Worm (Caenorhabditis elegans) whole organism, L4 larva: ENCODE measurements around the gene K02F6.8.
"Not testable (repeated sequence)": the region's sequence is repeated elsewhere in the genome, so short reads cannot be mapped to it uniquely, and the experiment has no call there.

Experiments
- F37D6.2 ChIP-seq: sonication (generic microtip); optimal IDR thresholded peaks from 2 replicates; lab custom pipeline; 2016; ENCODE audit warnings: mild to moderate bottlenecking, missing genetic modification characterization, missing compliant biosample characterization
- F49E8.2 ChIP-seq: sonication (generic microtip); optimal IDR thresholded peaks from 2 replicates; lab custom pipeline; 2016; ENCODE audit warnings: missing compliant biosample characterization, mild to moderate bottlenecking, missing genetic modification characterization, borderline replicate concordance
- R02D3.7 ChIP-seq: fragments of 150-350 bp; sonication (generic microtip); optimal IDR thresholded peaks from 3 replicates; lab custom pipeline; 2014; ENCODE audit warnings: missing biosample characterization, missing genetic modification characterization
- T20F7.1 ChIP-seq: fragments of 200-800 bp; sonication (Bioruptor generic); optimal IDR thresholded peaks from 2 replicates; lab custom pipeline; 2018; ENCODE audit warnings: mild to moderate bottlenecking, missing genetic modification characterization, missing compliant biosample characterization
- T26A8.4 ChIP-seq: fragments of 200-800 bp; sonication (Bioruptor generic); IDR thresholded peaks from 2 replicates; pipeline ENCODE4 v1.3.6; 2022; ENCODE audit warnings: missing genetic modification characterization, missing compliant biosample characterization
- Y105C5A.15 ChIP-seq: fragments of 200-800 bp; sonication (Bioruptor generic); IDR thresholded peaks from 2 replicates; pipeline ENCODE4 v1.3.6; 2022; ENCODE audit warnings: missing genetic modification characterization, missing compliant biosample characterization
- Y75B8A.6 ChIP-seq: fragments of 200-800 bp; sonication (Bioruptor generic); IDR thresholded peaks from 2 replicates; pipeline ENCODE4 v1.3.6; 2022; ENCODE audit warnings: missing genetic modification reagents, missing genetic modification characterization, missing compliant biosample characterization
- aha-1 ChIP-seq: fragments of 150-350 bp; peaks from one replicate; lab custom pipeline; 2014; ENCODE audit warnings: missing biosample characterization, missing genetic modification characterization
- ceh-82 ChIP-seq: sonication (generic microtip); optimal IDR thresholded peaks from 2 replicates; lab custom pipeline; 2017; ENCODE audit warnings: missing biosample characterization, missing genetic modification characterization
- ces-1 ChIP-seq: fragments of 150-350 bp; sonication (generic microtip); optimal IDR thresholded peaks from 4 replicates; lab custom pipeline; 2014; ENCODE audit warnings: missing biosample characterization, missing genetic modification reagents, missing genetic modification characterization
- ctbp-1 ChIP-seq: fragments of 200-800 bp; sonication (Bioruptor generic); IDR thresholded peaks from 2 replicates; pipeline ENCODE4 v1.3.6; 2022; ENCODE audit warnings: missing genetic modification reagents, missing genetic modification characterization, missing compliant biosample characterization
- daf-16 ChIP-seq, 3 experiments: sonication (generic microtip); optimal IDR thresholded peaks; 2 replicates each; lab custom pipeline; 2016 to 2017; ENCODE audit warnings: missing genetic modification characterization in 3 of 3, missing genetic modification reagents in 3 of 3, mild to moderate bottlenecking in 2 of 3, missing compliant biosample characterization in 2 of 3, missing biosample characterization in 1 of 3, moderate library complexity in 1 of 3
- dmd-6 ChIP-seq: fragments of 200-800 bp; sonication (Bioruptor generic); IDR thresholded peaks from 2 replicates; pipeline ENCODE4 v1.3.6; 2022; ENCODE audit warnings: missing genetic modification reagents, missing genetic modification characterization, missing compliant biosample characterization
- dmd-9 ChIP-seq: fragments of 200-800 bp; sonication (Bioruptor generic); IDR thresholded peaks from 2 replicates; pipeline ENCODE4 v1.3.6; 2022; ENCODE audit warnings: missing genetic modification reagents, missing genetic modification characterization, missing compliant biosample characterization
- dpl-1 ChIP-seq: fragments of 150-350 bp; optimal IDR thresholded peaks from 2 replicates; lab custom pipeline; 2014; ENCODE audit warnings: missing biosample characterization, missing genetic modification reagents, missing genetic modification characterization
- dve-1 ChIP-seq: sonication (generic microtip); optimal IDR thresholded peaks from 2 replicates; lab custom pipeline; 2017; ENCODE audit warnings: antibody characterized with exemption, mild to moderate bottlenecking, missing genetic modification characterization, missing compliant biosample characterization; ENCODE audit not compliant: insufficient read depth
- egl-27 ChIP-seq: sonication (generic microtip); optimal IDR thresholded peaks from 3 replicates; lab custom pipeline; 2017; ENCODE audit warnings: missing biosample characterization, missing genetic modification reagents, missing genetic modification characterization
- fkh-10 ChIP-seq: fragments of 150-350 bp; optimal IDR thresholded peaks from 2 replicates; lab custom pipeline; 2014; ENCODE audit warnings: missing biosample characterization, missing genetic modification reagents, missing genetic modification characterization
- gei-8 ChIP-seq: fragments of 200-800 bp; sonication (Bioruptor generic); optimal IDR thresholded peaks from 2 replicates; lab custom pipeline; 2018; ENCODE audit warnings: mild to moderate bottlenecking, missing genetic modification characterization, missing compliant biosample characterization
- hif-1 ChIP-seq, 2 experiments: sonication (generic microtip); optimal IDR thresholded peaks; 2 replicates each; lab custom pipeline; 2016 to 2017; ENCODE audit warnings: missing compliant biosample characterization in 2 of 2, missing genetic modification characterization in 2 of 2, missing genetic modification reagents in 2 of 2, missing genotype in 2 of 2, mild to moderate bottlenecking in 1 of 2
- hmg-1.1 ChIP-seq: fragments of 200-800 bp; sonication (Bioruptor generic); IDR thresholded peaks from 2 replicates; pipeline ENCODE4 v1.3.6; 2022; ENCODE audit warnings: missing genetic modification reagents, missing genetic modification characterization, missing compliant biosample characterization
- lin-15B ChIP-seq: fragments of 150-350 bp; sonication (generic microtip); optimal IDR thresholded peaks from 3 replicates; lab custom pipeline; 2014; ENCODE audit warnings: missing biosample characterization, missing genetic modification characterization
- lin-29 ChIP-seq: fragments of 200-800 bp; sonication (Bioruptor generic); IDR thresholded peaks from 2 replicates; pipeline ENCODE4 v1.3.6; 2022; ENCODE audit warnings: missing genetic modification reagents, missing genetic modification characterization, missing compliant biosample characterization
- lin-38 ChIP-seq: fragments of 200-800 bp; sonication (Bioruptor generic); IDR thresholded peaks from 2 replicates; pipeline ENCODE4 v1.3.6; 2022; ENCODE audit warnings: missing genetic modification reagents, missing genetic modification characterization, missing compliant biosample characterization
- lsy-2 ChIP-seq, 2 experiments: fragments of 150-350 bp in 1 of 2; sonication (generic microtip) in 1 of 2; optimal IDR thresholded peaks; 2 replicates each; lab custom pipeline; 2014 to 2017; ENCODE audit warnings: missing biosample characterization in 2 of 2, missing genetic modification characterization in 2 of 2
- mdl-1 ChIP-seq, 2 experiments: fragments of 150-350 bp in 1 of 2; sonication (generic microtip) in 1 of 2; optimal IDR thresholded peaks; 2 replicates each; lab custom pipeline; 2014 to 2017; ENCODE audit warnings: missing biosample characterization in 2 of 2, missing genetic modification characterization in 2 of 2
- mdt-29 ChIP-seq: fragments of 200-800 bp; sonication (Bioruptor generic); IDR thresholded peaks from 2 replicates; pipeline ENCODE4 v1.3.6; 2022; ENCODE audit warnings: missing genetic modification reagents, missing genetic modification characterization, missing compliant biosample characterization
- mes-2 ChIP-seq: sonication (generic microtip); optimal IDR thresholded peaks from 2 replicates; lab custom pipeline; 2016; ENCODE audit warnings: missing genotype, mild to moderate bottlenecking, missing genetic modification characterization, missing compliant biosample characterization; ENCODE audit not compliant: poor library complexity, severe bottlenecking
- nhr-102 ChIP-seq: sonication (generic microtip); optimal IDR thresholded peaks from 2 replicates; lab custom pipeline; 2016; ENCODE audit warnings: mild to moderate bottlenecking, missing genetic modification characterization, moderate library complexity, missing compliant biosample characterization
- nhr-111 ChIP-seq: fragments of 200-800 bp; sonication (Bioruptor generic); optimal IDR thresholded peaks from 2 replicates; lab custom pipeline; 2018; ENCODE audit warnings: mild to moderate bottlenecking, missing genetic modification characterization, missing compliant biosample characterization
- nhr-28 ChIP-seq: fragments of 150-350 bp; optimal IDR thresholded peaks from 2 replicates; lab custom pipeline; 2014; ENCODE audit warnings: missing biosample characterization, missing genetic modification characterization
- nhr-6 ChIP-seq: fragments of 150-350 bp; optimal IDR thresholded peaks from 2 replicates; lab custom pipeline; 2014; ENCODE audit warnings: missing biosample characterization, missing genetic modification characterization
- nhr-77 ChIP-seq: fragments of 150-350 bp; optimal IDR thresholded peaks from 2 replicates; lab custom pipeline; 2014; ENCODE audit warnings: missing biosample characterization, missing genetic modification characterization
- tra-1 ChIP-seq: fragments of 200-800 bp; sonication (Bioruptor generic); IDR thresholded peaks from 2 replicates; pipeline ENCODE4 v1.3.6; 2022; ENCODE audit warnings: missing genetic modification reagents, missing genetic modification characterization, missing compliant biosample characterization
- unc-62 ChIP-seq, 3 experiments: fragments of 150-350 bp in 1 of 3; sonication (generic microtip); optimal IDR thresholded peaks in 2 of 3; peaks in 1 of 3; 1 replicate in 1 of 3; 2 replicates in 2 of 3; lab custom pipeline; 2014 to 2017; ENCODE audit warnings: missing biosample characterization in 3 of 3, missing genetic modification characterization in 3 of 3, missing genetic modification reagents in 3 of 3, missing genotype in 1 of 3
- vab-7 ChIP-seq: fragments of 200-800 bp; sonication (Bioruptor generic); IDR thresholded peaks from 2 replicates; pipeline ENCODE4 v1.3.6; 2022; ENCODE audit warnings: missing genetic modification reagents, missing genetic modification characterization, missing compliant biosample characterization
- zfp-2 ChIP-seq: sonication (generic microtip); optimal IDR thresholded peaks from 2 replicates; lab custom pipeline; 2016; ENCODE audit warnings: mild to moderate bottlenecking, missing genetic modification characterization, missing compliant biosample characterization
- zip-11 ChIP-seq: fragments of 200-800 bp; sonication (Bioruptor generic); IDR thresholded peaks from 2 replicates; pipeline ENCODE4 v1.3.6; 2022; ENCODE audit warnings: missing genetic modification characterization, missing compliant biosample characterization
- ztf-7 ChIP-seq: fragments of 150-350 bp; optimal IDR thresholded peaks from 2 replicates; lab custom pipeline; 2014; ENCODE audit warnings: missing biosample characterization, missing genetic modification characterization

The K02F6.8 gene

DNA sequence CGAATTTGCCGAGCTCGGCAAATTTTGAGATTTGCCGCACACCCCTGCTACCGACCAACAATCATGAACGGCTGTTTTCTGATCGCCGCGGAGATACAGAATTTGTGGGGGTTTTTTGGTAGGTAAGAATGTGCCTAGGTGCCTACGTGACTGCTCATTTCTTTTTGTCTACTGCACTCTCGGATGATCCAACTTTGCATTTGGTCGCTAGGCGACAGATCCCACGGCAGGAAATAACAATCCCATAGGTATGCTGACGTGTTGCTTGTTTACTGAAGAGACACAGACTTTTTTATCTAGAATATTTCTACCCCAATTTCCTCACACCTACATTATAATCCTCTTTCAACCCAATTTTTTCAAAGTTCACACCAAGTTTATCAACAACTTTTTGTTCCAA is at the start of gene K02F6.8:
K02F6.8 (minus strand) TSS at position 101 of the 400 bp plus-strand sequence.
- TF ChIP-seq mes-2 (tag; lab: Kevin White, UChicago); lsy-2 (tag; optimal IDR thresholded peaks at IDR 0.05; lab: Kevin White, UChicago); ctbp-1 (GFP tag; lab: Robert Waterston, UW): not testable (repeated sequence)

DNA sequence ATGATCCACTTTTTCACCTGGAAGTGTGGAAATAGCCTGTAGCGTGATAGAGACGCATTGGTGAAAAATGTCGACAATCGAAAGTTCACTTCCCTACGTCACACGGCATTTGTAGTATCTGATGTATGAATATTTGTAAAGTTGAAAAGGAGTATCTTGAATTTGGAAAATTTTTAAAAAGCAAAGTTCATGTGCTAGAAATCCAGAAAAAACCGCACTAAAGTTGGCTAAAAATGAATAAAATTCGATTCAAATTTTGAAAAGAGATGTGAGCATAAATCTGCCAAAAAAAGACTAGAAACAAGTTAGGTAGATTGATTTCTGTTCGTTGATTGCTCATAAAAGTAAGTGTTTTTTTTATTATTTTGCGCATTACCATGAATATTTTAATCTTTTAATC is 48.2 kb upstream of the K02F6.8 start, which contains the start of gene sri-74:
sri-74 (minus strand) TSS at position 101 of the 400 bp plus-strand sequence.
- TF ChIP-seq lin-38 (GFP tag; lab: Robert Waterston, UW) (no peak), Y105C5A.15 (GFP tag; lab: Robert Waterston, UW) (no peak), dve-1 (tag; lab: Kevin White, UChicago) (no peak), gei-8 (GFP tag; lab: Kevin White, UChicago) (no peak), ctbp-1 (GFP tag; lab: Robert Waterston, UW) (no peak), unc-62 (GFP tag; optimal IDR thresholded peaks at IDR 0.05 in 1 of 2; lab: Kevin White, UChicago) (no peak), unc-62 (tag; optimal IDR thresholded peaks at IDR 0.05; lab: Kevin White, UChicago) (no peak), ces-1 (GFP tag; lab: Kevin White, UChicago) (no peak), nhr-111 (no peak), tra-1 (no peak), hmg-1.1 (GFP tag; lab: Robert Waterston, UW) (no peak), dpl-1 (GFP tag; lab: Kevin White, UChicago) (no peak), R02D3.7 (no peak), nhr-77 (tag; lab: Kevin White, UChicago) (no peak), ztf-7 (tag; lab: Kevin White, UChicago) (no peak), daf-16 (GFP tag; optimal IDR thresholded peaks at IDR 0.05; lab: Kevin White, UChicago) (no peak), daf-16 (tag; optimal IDR thresholded peaks at IDR 0.05; lab: Kevin White, UChicago) (no peak), dmd-6 (GFP tag; lab: Robert Waterston, UW) (no peak)

DNA sequence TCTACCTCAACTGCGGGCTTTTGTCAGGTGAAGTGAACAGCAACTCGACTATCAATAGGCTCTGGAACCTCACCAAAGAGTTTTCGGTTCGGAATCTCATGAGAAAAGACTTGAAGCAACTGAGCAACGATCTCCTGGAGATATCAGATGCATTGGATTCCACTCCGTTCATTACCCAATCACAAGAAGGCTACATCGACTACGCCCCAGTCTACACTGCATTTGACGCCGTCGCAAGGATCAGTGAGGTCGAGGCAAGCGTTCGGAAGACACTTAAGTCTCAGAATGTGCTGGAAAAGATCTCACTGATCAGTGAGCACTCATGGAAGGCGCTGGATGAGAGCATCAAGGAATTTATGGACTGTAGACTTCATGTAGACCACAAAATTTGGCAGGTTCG is 43.4 kb upstream of the K02F6.8 start:
- TF ChIP-seq aha-1 (tag; lab: Kevin White, UChicago) = peak; percentile 91
- no peak for TF ChIP-seq mdt-29 (GFP tag; lab: Robert Waterston, UW)

DNA sequence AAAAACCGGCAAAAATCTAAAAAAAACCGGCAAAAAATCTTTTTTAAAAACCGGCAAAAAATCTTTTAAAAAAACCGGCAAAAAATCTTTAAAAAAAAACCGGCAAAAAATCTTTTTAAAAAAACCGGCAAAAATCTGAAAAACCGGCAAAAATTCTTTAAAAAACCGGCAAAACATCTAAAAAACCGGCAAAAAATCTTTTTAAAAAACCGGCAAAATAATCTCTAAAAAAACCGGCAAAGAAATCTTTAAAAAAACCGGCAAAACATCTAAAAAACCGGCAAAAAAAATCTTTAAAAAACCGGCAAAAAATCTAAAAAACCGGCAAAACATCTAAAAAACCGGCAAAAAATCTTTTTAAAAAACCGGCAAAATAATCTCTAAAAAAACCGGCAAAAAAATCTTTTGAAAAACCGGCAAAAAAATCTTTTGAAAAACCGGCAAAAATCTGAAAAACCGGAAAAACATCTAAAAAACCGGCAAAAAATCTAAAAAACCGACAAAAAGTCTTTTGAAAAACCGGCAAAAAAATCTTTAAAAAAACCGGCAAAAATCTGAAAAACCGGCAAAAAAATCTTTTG is 35.6 kb upstream of the K02F6.8 start:
- peak; percentile 22 for TF ChIP-seq aha-1 (tag; lab: Kevin White, UChicago)

DNA sequence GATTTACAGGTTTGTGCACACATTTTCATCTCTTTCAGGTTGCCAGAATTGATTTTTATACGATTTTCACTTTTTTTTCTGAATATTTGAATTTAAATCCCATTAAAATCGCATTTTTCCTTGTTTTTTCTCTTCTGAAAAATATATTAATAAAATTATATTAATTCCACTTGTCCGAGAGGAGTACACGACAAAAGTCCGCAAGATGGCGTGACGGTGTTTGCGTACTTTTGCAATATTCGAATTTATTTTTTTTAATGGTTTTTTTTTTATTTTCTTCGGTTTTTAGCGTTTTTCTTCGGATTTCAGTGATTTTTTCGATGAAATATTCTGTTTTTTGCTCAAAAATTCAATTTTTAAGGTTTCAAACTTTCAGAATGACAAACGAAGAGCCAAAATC is 30.0 kb upstream of the K02F6.8 start, which contains the start of gene usp-39:
usp-39 (plus strand) TSS at position 377 of the 400 bp plus-strand sequence.
- TF ChIP-seq ceh-82 (tag; lab: Kevin White, UChicago) = no peak
- no peak for TF ChIP-seq Y105C5A.15 (GFP tag; lab: Robert Waterston, UW)
- TF ChIP-seq hmg-1.1 (GFP tag; lab: Robert Waterston, UW) = peak; percentile 62; the same call in 1 of the 2 replicates
- no peak for TF ChIP-seq dmd-9 (GFP tag; lab: Robert Waterston, UW)
- peak; percentile 62 for TF ChIP-seq dmd-6 (GFP tag; lab: Robert Waterston, UW)
- TF ChIP-seq zfp-2 (tag; lab: Kevin White, UChicago) = no peak
- TF ChIP-seq Y75B8A.6 (GFP tag; lab: Robert Waterston, UW) = no peak
- no peak for TF ChIP-seq nhr-102 (tag; lab: Kevin White, UChicago)
- TF ChIP-seq nhr-6 (tag; lab: Kevin White, UChicago) = no peak
- TF ChIP-seq dve-1 (tag; lab: Kevin White, UChicago) = peak; percentile 79
- TF ChIP-seq zip-11 (GFP tag; lab: Robert Waterston, UW) = no peak
- TF ChIP-seq mdl-1 (tag; optimal IDR thresholded peaks at IDR 0.05; lab: Kevin White, UChicago) = peak in 1 of 2 experiments; percentile 3
- TF ChIP-seq egl-27 = no peak
- TF ChIP-seq dpl-1 (GFP tag; lab: Kevin White, UChicago) = peak; percentile 86
- TF ChIP-seq nhr-77 (tag; lab: Kevin White, UChicago) = peak; percentile 85
- peak; percentile 46; the same call in 1 of the 2 replicates for TF ChIP-seq vab-7
- peak in 1 of 2 experiments; percentile 48 for TF ChIP-seq hif-1 (tag; optimal IDR thresholded peaks at IDR 0.05; lab: Kevin White, UChicago)
- TF ChIP-seq lsy-2 (tag; optimal IDR thresholded peaks at IDR 0.05; lab: Kevin White, UChicago) = peak; percentile 15 to 94
- peak; percentile 44 for TF ChIP-seq fkh-10 (GFP tag; lab: Kevin White, UChicago)
- peak; percentile 5 for TF ChIP-seq nhr-28 (tag; lab: Kevin White, UChicago)
- no peak for TF ChIP-seq lin-15B
- TF ChIP-seq T26A8.4 (GFP tag; lab: Robert Waterston, UW) = peak; percentile 73; the same call in 1 of the 2 replicates
- no peak for TF ChIP-seq aha-1 (tag; lab: Kevin White, UChicago)
- peak; percentile 35 for TF ChIP-seq F49E8.2 (tag; lab: Kevin White, UChicago)
- no peak for TF ChIP-seq T20F7.1 (GFP tag; lab: Kevin White, UChicago)
- TF ChIP-seq lin-29 (GFP tag; lab: Robert Waterston, UW) = peak; percentile 61; the same call in 1 of the 2 replicates
- no peak for TF ChIP-seq F37D6.2
